Fruit fly (Drosophila melanogaster): ENCODE results near the gene mRpL47.
A peak's percentile ranks its signal among the peaks of the same experiment; 100 is the strongest.

DNA sequence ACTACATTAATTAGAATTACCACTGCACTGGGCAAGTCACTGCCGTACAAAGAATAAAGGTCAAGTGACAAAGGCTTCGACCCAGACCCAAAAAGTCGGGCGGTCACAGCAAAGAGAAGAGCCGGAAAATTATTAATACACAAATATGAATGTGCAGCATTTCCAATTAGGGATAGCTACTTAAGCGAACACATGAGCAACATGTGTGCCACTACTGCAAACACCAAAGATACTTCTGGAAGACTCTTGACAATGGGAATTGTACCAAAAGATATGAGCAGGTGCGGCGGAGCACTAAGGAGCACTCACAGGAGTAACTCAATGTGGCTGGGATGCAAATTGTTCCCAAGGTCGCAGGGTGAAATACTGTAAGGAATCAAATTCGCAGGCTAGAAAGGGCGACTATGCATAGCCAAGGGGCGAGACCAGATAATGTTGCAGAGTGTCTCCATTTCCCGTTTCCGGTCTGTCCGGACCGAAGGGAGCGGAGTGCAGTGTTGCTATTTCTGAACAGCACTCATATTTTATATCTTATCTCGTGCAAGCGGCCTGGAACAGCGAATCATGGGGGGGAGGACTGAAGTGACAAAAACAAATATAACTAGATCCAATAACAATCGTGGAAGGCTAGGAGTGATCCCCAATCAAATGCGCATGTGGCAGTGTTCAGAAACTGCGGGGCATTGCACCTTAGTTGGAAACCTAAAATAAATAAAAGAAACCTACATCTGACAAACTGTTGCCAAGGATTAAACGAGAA is 12.2 kb downstream of the mRpL47 start:
- TF ChIP-seq CG12769 (tag; optimal IDR thresholded peaks at IDR 0.05) (no peak), zfh2 (GFP tag; optimal IDR thresholded peaks at IDR 0.05) (no peak), gce (GFP tag; IDR thresholded peaks at IDR 0.05) (no peak), zfh1 (GFP tag; IDR thresholded peaks at IDR 0.05) (0 out of 3 replicates have a peak, but pooled peaks have one; percentile 4), Dfd (GFP tag; optimal IDR thresholded peaks at IDR 0.05) (no peak), CG12942 (GFP tag; optimal IDR thresholded peaks at IDR 0.05) (no peak), CG30403 (GFP tag; optimal IDR thresholded peaks at IDR 0.05) (no peak)
